Fruit fly (Drosophila melanogaster) whole organism, adult: ENCODE measurements around the gene CG6304.

Experiments used
- CG11617 ChIP-seq: fragments of 200-800 bp; sonication (Bioruptor generic); optimal IDR thresholded peaks from 2 replicates; lab custom pipeline; 2017; ENCODE audit warnings: mild to moderate bottlenecking, missing biosample characterization, missing genetic modification reagents, missing genetic modification characterization
- CG12768 ChIP-seq: fragments of 200-800 bp; sonication (Bioruptor generic); optimal IDR thresholded peaks from 2 replicates; lab custom pipeline; 2017; ENCODE audit warnings: missing biosample characterization, missing genetic modification characterization, mild to moderate bottlenecking, moderate library complexity, missing genetic modification reagents
- CG14711 ChIP-seq: fragments of 200-800 bp; sonication (Bioruptor generic); optimal IDR thresholded peaks from 2 replicates; lab custom pipeline; 2018; ENCODE audit warnings: missing biosample characterization, mild to moderate bottlenecking, missing genetic modification characterization, moderate library complexity
- CG1620 ChIP-seq: fragments of 200-800 bp; sonication (Bioruptor generic); optimal IDR thresholded peaks from 2 replicates; lab custom pipeline; 2016; ENCODE audit warnings: missing biosample characterization, missing genetic modification characterization
- CG33017 ChIP-seq: fragments of 200-800 bp; sonication (Bioruptor generic); optimal IDR thresholded peaks from 2 replicates; lab custom pipeline; 2018; ENCODE audit warnings: missing biosample characterization, mild to moderate bottlenecking, missing genetic modification characterization, moderate library complexity
- CG5204 ChIP-seq: fragments of 200-800 bp; sonication (Bioruptor generic); optimal IDR thresholded peaks from 2 replicates; lab custom pipeline; 2016; ENCODE audit warnings: missing biosample characterization, missing genetic modification characterization
- CG7045 ChIP-seq: fragments of 200-800 bp; sonication (Bioruptor generic); optimal IDR thresholded peaks from 2 replicates; lab custom pipeline; 2017; ENCODE audit warnings: missing biosample characterization, mild to moderate bottlenecking, missing genetic modification characterization
- CG7101 ChIP-seq: fragments of 200-800 bp; sonication (Bioruptor generic); optimal IDR thresholded peaks from 2 replicates; lab custom pipeline; 2018; ENCODE audit warnings: missing biosample characterization, mild to moderate bottlenecking, missing genetic modification characterization, moderate library complexity
- Clk ChIP-seq: fragments of 200-800 bp; sonication (Bioruptor generic); optimal IDR thresholded peaks from 2 replicates; lab custom pipeline; 2017; ENCODE audit warnings: missing biosample characterization, missing genetic modification characterization
- Crg-1 ChIP-seq: fragments of 200-800 bp; sonication (Bioruptor generic); optimal IDR thresholded peaks from 2 replicates; lab custom pipeline; 2016; ENCODE audit warnings: missing biosample characterization, missing genetic modification characterization
- Hr96 ChIP-seq: fragments of 200-800 bp; sonication (Bioruptor generic); optimal IDR thresholded peaks from 2 replicates; lab custom pipeline; 2016; ENCODE audit warnings: missing biosample characterization, missing genetic modification characterization
- Mnt ChIP-seq: fragments of 200-800 bp; sonication (Bioruptor generic); optimal IDR thresholded peaks from 2 replicates; lab custom pipeline; 2016; ENCODE audit warnings: missing biosample characterization, mild to moderate bottlenecking, missing genetic modification characterization
- bab1 ChIP-seq: fragments of 200-800 bp; sonication (Bioruptor generic); optimal IDR thresholded peaks from 3 replicates; lab custom pipeline; 2019; ENCODE audit warnings: missing biosample characterization, mild to moderate bottlenecking, missing genetic modification characterization, moderate library complexity
- cic ChIP-seq: fragments of 200-800 bp; sonication (Bioruptor generic); optimal IDR thresholded peaks from 2 replicates; lab custom pipeline; 2017; ENCODE audit warnings: missing biosample characterization, mild to moderate bottlenecking, missing genetic modification characterization, moderate library complexity
- cnc ChIP-seq, 2 experiments: fragments of >200 bp; optimal IDR thresholded peaks; 2 replicates each; lab custom pipeline; 2017
- kay ChIP-seq: fragments of 200-800 bp; sonication (Bioruptor generic); peaks from one replicate; lab custom pipeline; 2016; ENCODE audit warnings: missing biosample characterization, missing genetic modification characterization, borderline replicate concordance
- ovo ChIP-seq: fragments of 200-800 bp; sonication (Bioruptor generic); optimal IDR thresholded peaks from 2 replicates; lab custom pipeline; 2016; ENCODE audit warnings: missing biosample characterization, missing genetic modification characterization
- pad ChIP-seq: fragments of 200-800 bp; sonication (Bioruptor generic); optimal IDR thresholded peaks from 3 replicates; lab custom pipeline; 2017; ENCODE audit warnings: missing biosample characterization, missing genetic modification characterization, mild to moderate bottlenecking, moderate library complexity, missing genetic modification reagents
- tj ChIP-seq: fragments of 200-800 bp; sonication (Bioruptor generic); optimal IDR thresholded peaks from 3 replicates; lab custom pipeline; 2017; ENCODE audit warnings: missing biosample characterization, mild to moderate bottlenecking, missing genetic modification characterization, moderate library complexity
- toe ChIP-seq: fragments of 200-800 bp; sonication (Bioruptor generic); optimal IDR thresholded peaks from 2 replicates; lab custom pipeline; 2016; ENCODE audit warnings: missing biosample characterization, missing genetic modification characterization

CG6304 gene

dm6 chr2L:17014600-17014999, at the start of gene CG6304:
TSS of gene CG6304 (minus strand) at chr2L:17014700.
- TF ChIP-seq cic (GFP tag; lab: Kevin White, UChicago) (no peak), CG1620 (GFP tag; lab: Kevin White, UChicago) (no peak), toe (GFP tag; lab: Kevin White, UChicago) (no peak), pad (GFP tag; lab: Kevin White, UChicago) (no peak), CG7101 (tag; lab: Kevin White, UChicago) (no peak), Crg-1 (GFP tag; lab: Kevin White, UChicago) (no peak), Mnt (GFP tag; lab: Kevin White, UChicago) (no peak), CG7045 (GFP tag; lab: Kevin White, UChicago) (no peak), kay (GFP tag; lab: Kevin White, UChicago) (no peak), CG14711 (tag; lab: Kevin White, UChicago) (no peak), Hr96 (GFP tag; lab: Kevin White, UChicago) (no peak), bab1 (GFP tag; lab: Kevin White, UChicago) (no peak), CG12768 (GFP tag; lab: Kevin White, UChicago) (no peak), CG11617 (GFP tag; lab: Kevin White, UChicago) (no peak), tj (GFP tag; lab: Kevin White, UChicago) (no peak), Clk (no peak), CG33017 (tag; lab: Kevin White, UChicago) (no peak), CG5204 (GFP tag; lab: Kevin White, UChicago) (no peak), ovo (GFP tag; lab: Kevin White, UChicago) (no peak), cnc (optimal IDR thresholded peaks at IDR 0.05; lab: Kevin White, UChicago) (no peak)

- TF ChIP-seq Mnt (GFP tag; lab: Kevin White, UChicago) (no peak), CG7101 (tag; lab: Kevin White, UChicago) (no peak), CG14711 (tag; lab: Kevin White, UChicago) (no peak), pad (GFP tag; lab: Kevin White, UChicago) (no peak), CG1620 (GFP tag; lab: Kevin White, UChicago) (no peak)
These were observed 37.3 kb upstream of the CG6304 start for dm6 chr2L:17051835-17052234.

- TF ChIP-seq CG33017 (tag; lab: Kevin White, UChicago), result no peak
- no peak for TF ChIP-seq CG11617 (GFP tag; lab: Kevin White, UChicago)
These were observed 33.7 kb upstream of the CG6304 start, which contains the start of gene CG15136 for dm6 chr2L:17048181-17048580. TSS of gene CG15136 (minus strand) at chr2L:17048281.

dm6 chr2L:17041211-17041610, 26.7 kb upstream of the CG6304 start:
- TF ChIP-seq toe (GFP tag; lab: Kevin White, UChicago), result no peak
- no peak for TF ChIP-seq Hr96 (GFP tag; lab: Kevin White, UChicago)
- TF ChIP-seq CG11617 (GFP tag; lab: Kevin White, UChicago), result no peak
- no peak for TF ChIP-seq CG5204 (GFP tag; lab: Kevin White, UChicago)
- TF ChIP-seq CG7045 (GFP tag; lab: Kevin White, UChicago), result no peak
- TF ChIP-seq CG1620 (GFP tag; lab: Kevin White, UChicago), result no peak
- no peak for TF ChIP-seq CG14711 (tag; lab: Kevin White, UChicago)
- no peak for TF ChIP-seq ovo (GFP tag; lab: Kevin White, UChicago)
- TF ChIP-seq CG33017 (tag; lab: Kevin White, UChicago), result no peak
- TF ChIP-seq pad (GFP tag; lab: Kevin White, UChicago), result no peak
- no peak for TF ChIP-seq cnc (optimal IDR thresholded peaks at IDR 0.05; lab: Kevin White, UChicago)
- no peak for TF ChIP-seq Crg-1 (GFP tag; lab: Kevin White, UChicago)
- TF ChIP-seq Clk, result no peak
- no peak for TF ChIP-seq Mnt (GFP tag; lab: Kevin White, UChicago)
- no peak for TF ChIP-seq kay (GFP tag; lab: Kevin White, UChicago)

dm6 chr2L:17027503-17027902, 13.0 kb upstream of the CG6304 start:
- TF ChIP-seq CG14711 (tag; lab: Kevin White, UChicago), result no peak
- TF ChIP-seq pad (GFP tag; lab: Kevin White, UChicago), result no peak
- no peak for TF ChIP-seq Mnt (GFP tag; lab: Kevin White, UChicago)
- TF ChIP-seq CG11617 (GFP tag; lab: Kevin White, UChicago), result no peak
- no peak for TF ChIP-seq tj (GFP tag; lab: Kevin White, UChicago)
- TF ChIP-seq toe (GFP tag; lab: Kevin White, UChicago), result no peak
- TF ChIP-seq bab1 (GFP tag; lab: Kevin White, UChicago), result no peak
- TF ChIP-seq CG12768 (GFP tag; lab: Kevin White, UChicago), result no peak
- no peak for TF ChIP-seq cic (GFP tag; lab: Kevin White, UChicago)
- TF ChIP-seq CG33017 (tag; lab: Kevin White, UChicago), result no peak
- TF ChIP-seq kay (GFP tag; lab: Kevin White, UChicago), result no peak
- TF ChIP-seq CG1620 (GFP tag; lab: Kevin White, UChicago), result no peak
- no peak for TF ChIP-seq Crg-1 (GFP tag; lab: Kevin White, UChicago)
- no peak for TF ChIP-seq Hr96 (GFP tag; lab: Kevin White, UChicago)
- no peak for TF ChIP-seq CG7101 (tag; lab: Kevin White, UChicago)
- no peak for TF ChIP-seq CG7045 (GFP tag; lab: Kevin White, UChicago)
- no peak for TF ChIP-seq cnc (optimal IDR thresholded peaks at IDR 0.05; lab: Kevin White, UChicago)
- TF ChIP-seq CG5204 (GFP tag; lab: Kevin White, UChicago), result no peak
- no peak for TF ChIP-seq Clk
- TF ChIP-seq ovo (GFP tag; lab: Kevin White, UChicago), result no peak

- no peak for TF ChIP-seq CG7045 (GFP tag; lab: Kevin White, UChicago)
- no peak for TF ChIP-seq tj (GFP tag; lab: Kevin White, UChicago)
These were observed 18.2 kb downstream of the CG6304 start for dm6 chr2L:16996343-16996742.
